Worm (Caenorhabditis elegans) whole organism, young adult: ENCODE data around the gene ZK1240.5.

ENCODE experiments used
- F57A8.1 ChIP-seq: fragments of 200-800 bp; sonication (Bioruptor generic); optimal IDR thresholded peaks from 2 replicates; lab custom pipeline; 2018; ENCODE audit warnings: mild to moderate bottlenecking, missing genetic modification characterization, moderate library complexity, missing compliant biosample characterization
- Y53F4B.3 ChIP-seq: fragments of 200-800 bp; sonication (Bioruptor generic); IDR thresholded peaks from 2 replicates; pipeline ENCODE4 v1.3.6; 2022; ENCODE audit warnings: missing genetic modification reagents, missing genetic modification characterization, missing compliant biosample characterization
- ceh-100 ChIP-seq: fragments of 200-800 bp; sonication (Bioruptor generic); IDR thresholded peaks from 2 replicates; pipeline ENCODE4 v1.3.6; 2022; ENCODE audit warnings: missing genetic modification reagents, missing genetic modification characterization, missing compliant biosample characterization
- dpl-1 ChIP-seq: fragments of 150-350 bp; optimal IDR thresholded peaks from 2 replicates; lab custom pipeline; 2014; ENCODE audit warnings: missing biosample characterization, missing genetic modification reagents, missing genetic modification characterization
- lir-1 ChIP-seq: fragments of 200-800 bp; sonication (Bioruptor generic); conservative IDR thresholded peaks from 2 replicates; pipeline ENCODE4 v1.3.6; 2022; ENCODE audit warnings: missing genetic modification reagents, missing genetic modification characterization, missing compliant biosample characterization
- madf-8 ChIP-seq: fragments of 200-800 bp; sonication (Bioruptor generic); conservative IDR thresholded peaks from 2 replicates; pipeline ENCODE4 v1.3.6; 2022; ENCODE audit warnings: missing genetic modification reagents, missing genetic modification characterization, missing compliant biosample characterization
- pbrm-1 ChIP-seq: fragments of 200-800 bp; sonication (Bioruptor generic); IDR thresholded peaks from 2 replicates; pipeline ENCODE4 v1.3.6; 2022; ENCODE audit warnings: missing genetic modification reagents, missing genetic modification characterization, missing compliant biosample characterization
- snpc-1.3 ChIP-seq: sonication (generic microtip); optimal IDR thresholded peaks from 2 replicates; lab custom pipeline; 2017; ENCODE audit warnings: missing genetic modification characterization, mild to moderate bottlenecking, missing compliant biosample characterization, antibody characterized with exemption, moderate library complexity, missing genotype, missing genetic modification reagents; ENCODE audit not compliant: insufficient read depth
- xnd-1 ChIP-seq: sonication (generic microtip); optimal IDR thresholded peaks from 2 replicates; lab custom pipeline; 2016; ENCODE audit warnings: missing genotype, missing genetic modification reagents, missing genetic modification characterization, missing compliant biosample characterization
- ztf-25 ChIP-seq: fragments of 200-800 bp; sonication (Bioruptor generic); IDR thresholded peaks from 2 replicates; pipeline ENCODE4 v1.3.6; 2022; ENCODE audit warnings: missing genetic modification reagents, missing genetic modification characterization, missing compliant biosample characterization

DNA sequence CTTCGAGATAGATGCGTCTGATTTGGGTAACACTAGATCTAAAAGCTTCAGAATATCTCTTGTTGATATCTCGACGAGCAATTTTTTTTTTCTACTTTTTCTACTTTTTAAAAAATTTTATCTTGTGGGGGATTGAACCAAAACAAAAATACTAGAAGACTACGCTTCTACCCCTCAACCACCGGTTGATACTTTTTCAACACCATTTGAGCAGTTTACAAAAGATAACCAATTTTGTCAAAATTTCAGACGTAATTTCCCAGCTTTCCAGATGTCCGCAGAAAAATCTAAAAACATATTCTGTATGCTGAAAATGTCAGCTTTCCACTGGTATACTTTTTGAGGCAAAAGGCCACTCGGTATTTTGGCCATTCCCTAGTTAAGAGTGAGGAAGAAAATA lies 13.2 kb downstream of the ZK1240.5 start:
- TF ChIP-seq dpl-1 (GFP tag; lab: Kevin White, UChicago) (no peak), lir-1 (no peak), F57A8.1 (GFP tag; lab: Kevin White, UChicago) (no peak), snpc-1.3 (tag; lab: Kevin White, UChicago) (no peak), xnd-1 (no peak), Y53F4B.3 (no peak), pbrm-1 (GFP tag; lab: Robert Waterston, UW) (no peak), madf-8 (GFP tag; lab: Robert Waterston, UW) (no peak), ceh-100 (GFP tag; lab: Robert Waterston, UW) (no peak), ztf-25 (no peak)
